Fruit fly (Drosophila melanogaster) whole organism, prepupa: ENCODE measurements around the gene CG9578.

Source experiments
- CG11762 ChIP-seq: fragments of 200-800 bp; sonication (Bioruptor generic); optimal IDR thresholded peaks from 3 replicates; lab custom pipeline; 2016; ENCODE audit warnings: missing biosample characterization, missing genetic modification characterization; ENCODE audit not compliant: insufficient read depth
- Sox15 ChIP-seq: fragments of 200-800 bp; sonication (Bioruptor generic); optimal IDR thresholded peaks from 3 replicates; lab custom pipeline; 2016; ENCODE audit warnings: missing biosample characterization, missing genetic modification characterization

DNA sequence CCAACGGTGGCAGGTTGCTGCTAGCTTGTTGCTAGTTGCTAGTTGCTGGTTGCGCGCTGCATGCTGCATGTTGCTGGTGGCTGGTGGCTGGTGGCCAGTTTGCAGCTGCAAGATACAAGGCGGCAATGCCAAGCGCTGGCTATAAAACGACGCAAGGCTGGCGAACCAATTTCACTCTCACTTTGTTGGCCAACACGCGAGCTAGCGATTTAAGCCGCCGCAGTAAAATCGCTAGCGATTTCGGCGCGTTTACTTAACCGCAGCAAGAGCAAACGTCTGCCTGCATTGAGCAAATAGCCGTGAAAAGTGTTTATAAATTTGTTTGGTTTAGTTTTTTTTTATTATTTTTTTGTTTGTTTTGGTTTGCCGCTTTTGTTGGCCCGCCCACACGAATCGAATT lies 36.6 kb upstream of the CG9578 start, which contains the start of gene CG15322:
- TF ChIP-seq Sox15 (GFP tag; lab: Kevin White, UChicago) (no peak), CG11762 (no peak)
